Worm (Caenorhabditis elegans) whole organism, L2 larva: ENCODE results near the gene chil-1.
A peak's percentile ranks its signal among the peaks of the same experiment; 100 is the strongest.

Source experiments
- C34F6.9 ChIP-seq: fragments of 150-350 bp; optimal IDR thresholded peaks from 2 replicates; lab custom pipeline; 2014; ENCODE audit warnings: missing biosample characterization, missing genetic modification characterization
- F13H6.1 ChIP-seq: sonication (generic microtip); optimal IDR thresholded peaks from 2 replicates; lab custom pipeline; 2016; ENCODE audit warnings: missing genetic modification characterization, missing compliant biosample characterization
- Y55F3AM.14 ChIP-seq: fragments of 200-800 bp; sonication (Bioruptor generic); optimal IDR thresholded peaks from 2 replicates; lab custom pipeline; 2018; ENCODE audit warnings: mild to moderate bottlenecking, missing genetic modification characterization, missing compliant biosample characterization
- alr-1 ChIP-seq: fragments of 150-350 bp; optimal IDR thresholded peaks from 2 replicates; lab custom pipeline; 2014; ENCODE audit warnings: missing biosample characterization, missing genetic modification characterization
- aly-2 ChIP-seq: fragments of 150-350 bp; optimal IDR thresholded peaks from 2 replicates; lab custom pipeline; 2014; ENCODE audit warnings: missing biosample characterization, missing genetic modification characterization
- ama-1 ChIP-seq: fragments of 150-350 bp; optimal IDR thresholded peaks from 2 replicates; lab custom pipeline; 2018; ENCODE audit warnings: inconsistent platforms
- blmp-1 ChIP-seq: sonication (generic microtip); optimal IDR thresholded peaks from 2 replicates; lab custom pipeline; 2017; ENCODE audit warnings: missing genetic modification characterization, mild to moderate bottlenecking, missing compliant biosample characterization, antibody characterized with exemption, moderate library complexity; ENCODE audit not compliant: insufficient read depth
- ceh-16 ChIP-seq: fragments of 150-350 bp; optimal IDR thresholded peaks from 2 replicates; lab custom pipeline; 2014; ENCODE audit warnings: missing biosample characterization, missing genetic modification characterization
- ceh-82 ChIP-seq: fragments of 150-350 bp; optimal IDR thresholded peaks from 2 replicates; lab custom pipeline; 2014; ENCODE audit warnings: missing biosample characterization, missing genetic modification characterization
- crh-2 ChIP-seq: sonication (generic microtip); optimal IDR thresholded peaks from 2 replicates; lab custom pipeline; 2017; ENCODE audit warnings: missing biosample characterization, missing genetic modification characterization
- dmd-4 ChIP-seq: sonication (generic microtip); optimal IDR thresholded peaks from 2 replicates; lab custom pipeline; 2017; ENCODE audit warnings: missing biosample characterization, missing genetic modification characterization
- egl-27 ChIP-seq: sonication (generic microtip); optimal IDR thresholded peaks from 3 replicates; lab custom pipeline; 2017; ENCODE audit warnings: missing biosample characterization, missing genetic modification reagents, missing genetic modification characterization
- elt-1 ChIP-seq: fragments of 150-350 bp; optimal IDR thresholded peaks from 2 replicates; lab custom pipeline; 2014; ENCODE audit warnings: missing biosample characterization, missing genetic modification characterization
- fos-1 ChIP-seq: fragments of 150-350 bp; optimal IDR thresholded peaks from 2 replicates; lab custom pipeline; 2014; ENCODE audit warnings: missing biosample characterization, missing genetic modification characterization
- gmeb-1 ChIP-seq: fragments of 150-350 bp; optimal IDR thresholded peaks from 2 replicates; lab custom pipeline; 2014; ENCODE audit warnings: missing biosample characterization, missing genetic modification characterization
- lin-11 ChIP-seq: fragments of 150-350 bp; sonication (generic microtip); optimal IDR thresholded peaks from 2 replicates; lab custom pipeline; 2014; ENCODE audit warnings: missing biosample characterization, missing genetic modification characterization, inconsistent platforms, mixed read lengths
- lin-13 ChIP-seq: fragments of 150-350 bp; optimal IDR thresholded peaks from 2 replicates; lab custom pipeline; 2014; ENCODE audit warnings: missing biosample characterization, missing genetic modification reagents, missing genetic modification characterization
- lsy-2 ChIP-seq, 2 experiments: fragments of 150-350 bp in 1 of 2; sonication (generic microtip) in 1 of 2; optimal IDR thresholded peaks; 2 replicates each; lab custom pipeline; 2014 to 2017; ENCODE audit warnings: missing biosample characterization in 2 of 2, missing genetic modification characterization in 2 of 2
- mab-5 ChIP-seq: fragments of 150-350 bp; optimal IDR thresholded peaks from 2 replicates; lab custom pipeline; 2014; ENCODE audit warnings: missing biosample characterization, missing genetic modification characterization
- mbf-1 ChIP-seq: sonication (generic microtip); optimal IDR thresholded peaks from 2 replicates; lab custom pipeline; 2017; ENCODE audit warnings: missing biosample characterization, missing genetic modification characterization
- nhr-10 ChIP-seq: sonication (generic microtip); optimal IDR thresholded peaks from 2 replicates; lab custom pipeline; 2017; ENCODE audit warnings: missing biosample characterization, missing genetic modification characterization
- nhr-12 ChIP-seq: fragments of 150-350 bp; optimal IDR thresholded peaks from 2 replicates; lab custom pipeline; 2014; ENCODE audit warnings: missing biosample characterization, missing genetic modification characterization
- nhr-129 ChIP-seq: fragments of 150-350 bp; optimal IDR thresholded peaks from 2 replicates; lab custom pipeline; 2014; ENCODE audit warnings: missing biosample characterization, missing genetic modification characterization
- nhr-237 ChIP-seq: fragments of 150-350 bp; optimal IDR thresholded peaks from 2 replicates; lab custom pipeline; 2014; ENCODE audit warnings: missing biosample characterization, missing genetic modification characterization
- nhr-25 ChIP-seq: fragments of 150-350 bp; sonication (generic microtip); optimal IDR thresholded peaks from 3 replicates; lab custom pipeline; 2014; ENCODE audit warnings: missing biosample characterization, missing genetic modification characterization
- nhr-6 ChIP-seq: fragments of 150-350 bp; optimal IDR thresholded peaks from 2 replicates; lab custom pipeline; 2014; ENCODE audit warnings: missing biosample characterization, missing genetic modification characterization
- nhr-77 ChIP-seq: fragments of 150-350 bp; optimal IDR thresholded peaks from 2 replicates; lab custom pipeline; 2014; ENCODE audit warnings: missing biosample characterization, missing genetic modification characterization
- peb-1 ChIP-seq: fragments of 150-350 bp; optimal IDR thresholded peaks from 2 replicates; lab custom pipeline; 2014; ENCODE audit warnings: missing biosample characterization, missing genetic modification characterization
- sem-4 ChIP-seq: fragments of 150-350 bp; optimal IDR thresholded peaks from 2 replicates; lab custom pipeline; 2014; ENCODE audit warnings: missing biosample characterization, missing genetic modification reagents, missing genetic modification characterization
- sma-3 ChIP-seq: sonication (generic microtip); optimal IDR thresholded peaks from 2 replicates; lab custom pipeline; 2016; ENCODE audit warnings: missing genetic modification reagents, missing genetic modification characterization, missing compliant biosample characterization
- sma-9 ChIP-seq, 2 experiments: fragments of 150-350 bp in 1 of 2; sonication (generic microtip) in 1 of 2; optimal IDR thresholded peaks; 2 replicates each; lab custom pipeline; 2014 to 2016; ENCODE audit warnings: missing genetic modification characterization in 2 of 2, mild to moderate bottlenecking in 1 of 2, missing biosample characterization in 1 of 2, missing compliant biosample characterization in 1 of 2, missing genetic modification reagents in 1 of 2, moderate library complexity in 1 of 2
- snpc-4 ChIP-seq: fragments of 150-350 bp; optimal IDR thresholded peaks from 2 replicates; lab custom pipeline; 2014; ENCODE audit warnings: missing biosample characterization, missing genetic modification characterization
- unc-55 ChIP-seq: fragments of 150-350 bp; sonication (generic microtip); optimal IDR thresholded peaks from 3 replicates; lab custom pipeline; 2014; ENCODE audit warnings: missing biosample characterization, missing genetic modification reagents, missing genetic modification characterization
- unc-62 ChIP-seq: fragments of 150-350 bp; optimal IDR thresholded peaks from 2 replicates; lab custom pipeline; 2014; ENCODE audit warnings: missing biosample characterization, missing genetic modification reagents, missing genetic modification characterization
- zag-1 ChIP-seq: fragments of 150-350 bp; optimal IDR thresholded peaks from 2 replicates; lab custom pipeline; 2014; ENCODE audit warnings: missing biosample characterization, missing genetic modification characterization
- ztf-11 ChIP-seq: sonication (generic microtip); optimal IDR thresholded peaks from 2 replicates; lab custom pipeline; 2017; ENCODE audit warnings: missing biosample characterization, missing genetic modification characterization

The chil-1 gene

DNA sequence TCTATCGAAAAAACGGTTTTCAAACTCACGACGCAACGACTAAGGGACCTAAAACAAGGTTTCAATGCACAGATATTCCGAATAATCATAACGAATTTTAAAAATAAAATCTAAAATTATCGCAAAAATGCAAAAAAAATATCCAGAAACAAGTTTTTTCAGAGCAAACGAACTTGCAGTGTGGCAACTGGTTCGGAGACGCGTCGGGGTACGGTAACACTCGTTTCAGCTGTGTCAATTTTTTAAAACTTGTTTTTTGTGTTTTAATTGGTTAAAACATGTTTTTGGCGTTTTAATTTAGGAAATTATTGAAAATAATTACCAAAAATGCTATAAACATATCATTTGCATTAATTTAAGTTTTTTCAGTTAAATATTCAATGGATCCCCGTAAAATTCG is 26.1 kb upstream of the chil-1 start, which contains the start of gene C08H9.16:
Gene C08H9.16 (plus strand): TSS at position 370 of the 400 bp plus-strand sequence.
- TF ChIP-seq F13H6.1: peak; percentile 0
- TF ChIP-seq crh-2: peak; percentile 48
- TF ChIP-seq unc-55 (GFP tag; lab: Kevin White, UChicago): peak; percentile 74
- peak; percentile 34 for TF ChIP-seq sma-9 (GFP tag; optimal IDR thresholded peaks at IDR 0.05; lab: Kevin White, UChicago)
- no peak for TF ChIP-seq sma-9 (tag; optimal IDR thresholded peaks at IDR 0.05; lab: Kevin White, UChicago)
- no peak for TF ChIP-seq dmd-4
- peak; percentile 53 for TF ChIP-seq gmeb-1 (tag; lab: Kevin White, UChicago)
- no peak for TF ChIP-seq nhr-77 (tag; lab: Kevin White, UChicago)
- TF ChIP-seq nhr-6 (tag; lab: Kevin White, UChicago): no peak
- no peak for TF ChIP-seq mab-5 (tag; lab: Kevin White, UChicago)
- no peak for TF ChIP-seq zag-1
- TF ChIP-seq peb-1: no peak
- no peak for TF ChIP-seq alr-1
- peak; percentile 53 for TF ChIP-seq sem-4 (tag; lab: Kevin White, UChicago)
- TF ChIP-seq ceh-82: no peak
- TF ChIP-seq C34F6.9 (tag; lab: Kevin White, UChicago): peak; percentile 58
- TF ChIP-seq fos-1: peak; percentile 6
- TF ChIP-seq blmp-1 (tag; lab: Kevin White, UChicago): peak; percentile 32
- peak; percentile 53 for TF ChIP-seq sma-3 (GFP tag; lab: Kevin White, UChicago)
- TF ChIP-seq ztf-11: no peak
- peak; percentile 15 for TF ChIP-seq lin-13 (GFP tag; lab: Kevin White, UChicago)
- TF ChIP-seq mbf-1: no peak
- TF ChIP-seq nhr-129 (tag; lab: Kevin White, UChicago): peak; percentile 48
- no peak for TF ChIP-seq snpc-4 (tag; lab: Kevin White, UChicago)
- no peak for TF ChIP-seq aly-2 (tag; lab: Kevin White, UChicago)
- peak; percentile 90 to 98 for TF ChIP-seq lsy-2 (tag; optimal IDR thresholded peaks at IDR 0.05; lab: Kevin White, UChicago)

DNA sequence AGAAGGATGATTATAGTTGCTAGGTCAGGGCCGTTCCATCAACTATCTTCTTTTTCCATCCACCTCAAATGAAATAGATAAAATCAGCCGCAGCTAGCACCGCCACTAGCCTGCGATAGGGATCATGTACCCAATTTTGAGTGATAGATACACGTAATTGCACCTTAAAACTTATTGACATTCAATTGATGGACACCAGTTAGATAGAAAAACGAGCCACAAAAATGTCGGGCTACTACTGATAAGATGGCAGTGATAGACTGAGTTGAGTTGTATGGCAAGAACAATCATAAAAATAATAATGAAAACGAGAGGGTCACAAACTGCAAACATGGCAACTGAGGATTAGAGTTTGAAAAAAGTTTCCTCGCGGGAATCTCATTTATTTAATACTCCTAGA is 25.5 kb upstream of the chil-1 start:
- TF ChIP-seq crh-2 (no peak), fos-1 (peak; percentile 70), ama-1 (no peak), lsy-2 (tag; optimal IDR thresholded peaks at IDR 0.05; lab: Kevin White, UChicago) (no peak), ceh-16 (peak; percentile 83), F13H6.1 (no peak), elt-1 (tag; lab: Kevin White, UChicago) (peak; percentile 83), nhr-10 (tag; lab: Kevin White, UChicago) (no peak), egl-27 (peak; percentile 18), nhr-6 (tag; lab: Kevin White, UChicago) (no peak), sma-9 (GFP tag; optimal IDR thresholded peaks at IDR 0.05; lab: Kevin White, UChicago) (peak; percentile 79), sma-9 (tag; optimal IDR thresholded peaks at IDR 0.05; lab: Kevin White, UChicago) (no peak)

ce11 chrII:9891031-9891689 is 24.9 kb upstream of the chil-1 start, which contains the start of gene vgln-1:
TSS of gene vgln-1 (minus strand) at chrII:9891081.
- TF ChIP-seq nhr-25 (peak; percentile 39), unc-62 (GFP tag; lab: Kevin White, UChicago) (no peak), crh-2 (peak; percentile 41), nhr-12 (tag; lab: Kevin White, UChicago) (no peak), nhr-129 (tag; lab: Kevin White, UChicago) (peak; percentile 49), lsy-2 (tag; optimal IDR thresholded peaks at IDR 0.05; lab: Kevin White, UChicago) (peak in 1 of 2 experiments; percentile 26)

ce11 chrII:9888549-9888948 is 22.3 kb upstream of the chil-1 start:
- TF ChIP-seq mbf-1: no peak
- TF ChIP-seq nhr-10 (tag; lab: Kevin White, UChicago): no peak
- TF ChIP-seq egl-27: no peak
- no peak for TF ChIP-seq nhr-237 (tag; lab: Kevin White, UChicago)
- TF ChIP-seq Y55F3AM.14 (GFP tag; lab: Kevin White, UChicago): no peak
- TF ChIP-seq lin-11 (tag; lab: Kevin White, UChicago): no peak
